Worm (Caenorhabditis elegans) whole organism, early embryonic: ENCODE data around the gene F44D12.16.
"Not testable (repeated sequence)": the region's sequence is repeated elsewhere in the genome, so short reads cannot be mapped to it uniquely, and the experiment has no call there.

Experiments used
- B0310.2 ChIP-seq: sonication (generic microtip); optimal IDR thresholded peaks from 2 replicates; lab custom pipeline; 2016; ENCODE audit warnings: mild to moderate bottlenecking, missing genetic modification characterization, missing compliant biosample characterization
- F13C5.2 ChIP-seq: sonication (generic microtip); optimal IDR thresholded peaks from 2 replicates; lab custom pipeline; 2017; ENCODE audit warnings: mild to moderate bottlenecking, missing genetic modification characterization, inconsistent platforms, missing compliant biosample characterization
- aly-1 ChIP-seq: sonication (generic microtip); optimal IDR thresholded peaks from 2 replicates; lab custom pipeline; 2016; ENCODE audit warnings: missing genetic modification characterization, missing compliant biosample characterization
- ama-1 ChIP-seq: fragments of 150-350 bp; optimal IDR thresholded peaks from 2 replicates; lab custom pipeline; 2014
- ceh-13 ChIP-seq: fragments of 200-800 bp; sonication (Bioruptor generic); optimal IDR thresholded peaks from 2 replicates; lab custom pipeline; 2018; ENCODE audit warnings: mild to moderate bottlenecking, missing genetic modification characterization, missing compliant biosample characterization
- ceh-36 ChIP-seq: sonication (generic microtip); optimal IDR thresholded peaks from 2 replicates; lab custom pipeline; 2016; ENCODE audit warnings: missing genetic modification characterization, inconsistent platforms, missing compliant biosample characterization
- ets-7 ChIP-seq: sonication (generic microtip); optimal IDR thresholded peaks from 2 replicates; lab custom pipeline; 2016; ENCODE audit warnings: missing genotype, missing genetic modification characterization, missing compliant biosample characterization
- flt-1 ChIP-seq: fragments of 200-800 bp; sonication (Bioruptor generic); IDR thresholded peaks from 2 replicates; pipeline ENCODE4 v1.3.6; 2022; ENCODE audit warnings: missing genetic modification characterization, missing compliant biosample characterization
- hmbx-1 ChIP-seq: sonication (generic microtip); optimal IDR thresholded peaks from 2 replicates; lab custom pipeline; 2016; ENCODE audit warnings: mild to moderate bottlenecking, missing genetic modification characterization, missing compliant biosample characterization
- hmg-4 ChIP-seq: fragments of 200-800 bp; sonication (Bioruptor generic); optimal IDR thresholded peaks from 2 replicates; lab custom pipeline; 2018; ENCODE audit warnings: mild to moderate bottlenecking, missing genetic modification characterization, missing compliant biosample characterization
- hnd-1 ChIP-seq: sonication (generic microtip); optimal IDR thresholded peaks from 2 replicates; lab custom pipeline; 2016; ENCODE audit warnings: missing genetic modification characterization, missing compliant biosample characterization
- pes-1 ChIP-seq: fragments of 200-800 bp; sonication (Bioruptor generic); IDR thresholded peaks from 2 replicates; pipeline ENCODE4 v1.3.6; 2022; ENCODE audit warnings: missing genetic modification reagents, missing genetic modification characterization, missing compliant biosample characterization
- scrt-1 ChIP-seq: fragments of 200-800 bp; sonication (Bioruptor generic); IDR thresholded peaks from 2 replicates; pipeline ENCODE4 v1.3.6; 2022; ENCODE audit warnings: missing genetic modification characterization, missing compliant biosample characterization
- sea-1 ChIP-seq: fragments of 200-800 bp; sonication (Bioruptor generic); conservative IDR thresholded peaks from 2 replicates; pipeline ENCODE4 v1.3.6; 2022; ENCODE audit warnings: missing genetic modification characterization, missing compliant biosample characterization
- tbx-11 ChIP-seq: fragments of 200-800 bp; sonication (Bioruptor generic); IDR thresholded peaks from 2 replicates; pipeline ENCODE4 v1.3.6; 2022; ENCODE audit warnings: missing genetic modification characterization, missing compliant biosample characterization
- tbx-37 ChIP-seq: fragments of 200-800 bp; sonication (Bioruptor generic); conservative IDR thresholded peaks from 2 replicates; pipeline ENCODE4 v1.3.6; 2022; ENCODE audit warnings: missing genetic modification reagents, missing genetic modification characterization, missing compliant biosample characterization
- tra-4 ChIP-seq: sonication (generic microtip); optimal IDR thresholded peaks from 2 replicates; lab custom pipeline; 2017; ENCODE audit warnings: missing genetic modification characterization, missing compliant biosample characterization

F44D12.16 gene

DNA sequence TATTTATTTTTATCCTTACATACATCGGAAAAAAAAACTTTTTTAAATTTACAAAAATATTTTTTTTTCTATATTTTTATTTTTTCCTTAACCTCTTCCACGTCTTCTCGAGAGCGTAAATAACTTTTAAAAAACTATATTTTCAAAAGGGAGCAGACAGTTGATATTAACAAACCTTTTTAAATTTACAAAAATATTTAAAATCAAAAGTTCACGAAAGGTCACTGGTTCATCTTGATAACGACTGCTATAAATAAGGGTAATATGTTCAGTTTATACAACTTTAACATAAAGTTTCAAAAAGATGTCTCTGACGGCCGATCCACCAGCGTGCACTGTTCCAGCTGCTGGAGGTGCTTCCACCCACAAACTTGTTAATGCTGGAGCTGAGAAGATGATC, at the start of gene F44D12.16, which contains the start of gene msd-2:
F44D12.16 (plus strand) TSS at position 301 of the 400 bp plus-strand sequence.
msd-2 (plus strand) TSS at position 305 of the 400 bp plus-strand sequence.
- not testable (repeated sequence) for TF ChIP-seq ceh-36 (tag; lab: Kevin White, UChicago); hnd-1 (tag; lab: Kevin White, UChicago); scrt-1 (GFP tag; lab: Robert Waterston, UW)

ce11 chrIV:9982226-9982794, 46.6 kb upstream of the F44D12.16 start, which contains the start of gene rrp-1:
TSS of gene rrp-1 (minus strand) at chrIV:9982276.
- no peak for TF ChIP-seq aly-1 (tag; lab: Kevin White, UChicago)
- no peak for TF ChIP-seq ceh-36 (tag; lab: Kevin White, UChicago)
- no peak for TF ChIP-seq ets-7 (tag; lab: Kevin White, UChicago)
- TF ChIP-seq sea-1 (GFP tag; lab: Robert Waterston, UW): no peak
- TF ChIP-seq B0310.2: no peak
- TF ChIP-seq hmbx-1 (tag; lab: Kevin White, UChicago): no peak
- TF ChIP-seq pes-1 (GFP tag; lab: Robert Waterston, UW): no peak
- no peak for TF ChIP-seq hnd-1 (tag; lab: Kevin White, UChicago)
- no peak for TF ChIP-seq scrt-1 (GFP tag; lab: Robert Waterston, UW)
- TF ChIP-seq tbx-11 (GFP tag; lab: Robert Waterston, UW): no peak
- TF ChIP-seq hmg-4 (GFP tag; lab: Kevin White, UChicago): no peak
- no peak for TF ChIP-seq flt-1 (GFP tag; lab: Robert Waterston, UW)
- TF ChIP-seq ama-1: no peak
- no peak for TF ChIP-seq ceh-13
- TF ChIP-seq F13C5.2: no peak

- TF ChIP-seq ceh-36 (tag; lab: Kevin White, UChicago): no peak
- TF ChIP-seq aly-1 (tag; lab: Kevin White, UChicago): no peak
- no peak for TF ChIP-seq flt-1 (GFP tag; lab: Robert Waterston, UW)
- TF ChIP-seq scrt-1 (GFP tag; lab: Robert Waterston, UW): no peak
Observed at ce11 chrIV:9982895-9983294, 46.0 kb upstream of the F44D12.16 start, which contains the start of gene mam-2. TSS of gene mam-2 (plus strand) at chrIV:9983195.

ce11 chrIV:9989416-9989815, 39.5 kb upstream of the F44D12.16 start:
- TF ChIP-seq ceh-13 (no peak), flt-1 (GFP tag; lab: Robert Waterston, UW) (no peak), tbx-11 (GFP tag; lab: Robert Waterston, UW) (no peak)

ce11 chrIV:9993403-9994132, 35.3 kb upstream of the F44D12.16 start:
- TF ChIP-seq sea-1 (GFP tag; lab: Robert Waterston, UW) (no peak), B0310.2 (no peak), tra-4 (tag; lab: Kevin White, UChicago) (no peak), tbx-11 (GFP tag; lab: Robert Waterston, UW) (no peak), ceh-36 (tag; lab: Kevin White, UChicago) (no peak), ets-7 (tag; lab: Kevin White, UChicago) (no peak), aly-1 (tag; lab: Kevin White, UChicago) (no peak), hmg-4 (GFP tag; lab: Kevin White, UChicago) (no peak), flt-1 (GFP tag; lab: Robert Waterston, UW) (no peak), ceh-13 (no peak), scrt-1 (GFP tag; lab: Robert Waterston, UW) (no peak), pes-1 (GFP tag; lab: Robert Waterston, UW) (no peak), hmbx-1 (tag; lab: Kevin White, UChicago) (no peak), ama-1 (no peak), F13C5.2 (no peak), hnd-1 (tag; lab: Kevin White, UChicago) (no peak), tbx-37 (no peak)

DNA sequence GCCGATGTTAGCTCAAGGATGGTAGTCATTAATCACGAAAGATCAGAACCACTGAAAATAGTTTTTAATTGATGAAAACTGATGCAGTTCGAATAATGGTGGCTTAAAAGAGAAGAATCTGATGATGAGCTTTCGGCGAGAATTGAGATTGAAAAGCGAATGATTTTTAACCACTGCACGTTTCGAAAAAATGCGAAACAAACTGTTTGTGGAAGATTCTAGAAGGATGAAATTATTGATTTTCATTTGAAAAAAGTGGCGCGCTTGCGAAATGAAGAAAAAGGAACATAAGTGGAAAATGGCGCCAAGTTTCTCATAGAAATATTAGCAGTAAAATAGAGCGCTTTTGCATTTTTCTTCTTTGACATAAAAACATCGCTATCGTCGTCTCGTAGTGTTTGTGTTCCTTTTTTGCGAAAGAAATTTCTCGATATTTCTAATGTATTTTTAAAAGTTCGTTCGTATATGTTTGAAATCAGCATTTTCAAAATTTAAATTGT, 33.9 kb upstream of the F44D12.16 start, which contains the start of gene uba-1:
uba-1 (minus strand) TSS at position 51 of the 500 bp plus-strand sequence.
- TF ChIP-seq ama-1: peak; percentile 61
- no peak for TF ChIP-seq ceh-13

- TF ChIP-seq B0310.2 (no peak), flt-1 (GFP tag; lab: Robert Waterston, UW) (no peak), F13C5.2 (no peak), scrt-1 (GFP tag; lab: Robert Waterston, UW) (no peak), tra-4 (tag; lab: Kevin White, UChicago) (no peak), tbx-37 (no peak)
Observed at ce11 chrIV:9998487-9999218, 30.2 kb upstream of the F44D12.16 start, which contains the start of gene pyp-1. TSS of gene pyp-1 (minus strand) at chrIV:9998925.

- TF ChIP-seq aly-1 (tag; lab: Kevin White, UChicago): no peak
Observed at ce11 chrIV:10001748-10002147, 27.1 kb upstream of the F44D12.16 start, which contains the start of gene C47E12.3. TSS of gene C47E12.3 (minus strand) at chrIV:10001848.
